Fruit fly (Drosophila melanogaster) Kc167 (cell line): ENCODE measurements around the gene Sec15.

ENCODE experiments used
- Myc ChIP-seq: fragments of >200 bp; optimal IDR thresholded peaks from 2 replicates; lab custom pipeline; 2017; ENCODE audit warnings: missing external identifiers
- Sin3A ChIP-seq: fragments of >200 bp; optimal IDR thresholded peaks from 2 replicates; lab custom pipeline; 2018; ENCODE audit warnings: missing external identifiers
- h ChIP-seq: fragments of >200 bp; optimal IDR thresholded peaks from 3 replicates; lab custom pipeline; 2018; ENCODE audit warnings: missing external identifiers
- insv ChIP-seq: fragments of >200 bp; optimal IDR thresholded peaks from 3 replicates; lab custom pipeline; 2018; ENCODE audit warnings: missing external identifiers
- psq ChIP-seq: fragments of >200 bp; optimal IDR thresholded peaks from 2 replicates; lab custom pipeline; 2017; ENCODE audit warnings: missing external identifiers

DNA sequence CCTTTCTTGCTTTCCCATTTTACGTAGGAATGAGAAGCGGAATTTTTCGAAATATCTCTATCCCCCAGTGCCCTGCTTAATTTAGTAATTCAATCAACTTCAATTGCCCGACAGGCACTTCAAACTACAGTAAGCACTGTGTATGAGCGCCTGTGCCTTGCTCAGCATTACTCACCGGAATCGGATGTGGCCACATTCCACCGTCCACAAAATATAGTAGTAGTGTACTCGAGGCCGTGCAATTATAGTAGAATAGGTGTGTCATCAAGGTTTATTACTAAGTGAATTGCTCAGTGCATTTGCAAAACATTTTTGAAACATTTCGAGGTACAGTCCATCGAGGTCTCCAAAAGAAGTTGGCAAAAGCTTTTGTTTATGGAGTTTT, 42.1 kb downstream of the Sec15 start:
- TF ChIP-seq h (lab: Kevin White, UChicago) (no peak), Sin3A (no peak), psq (no peak), insv (no peak), Myc (no peak)
